Worm (Caenorhabditis elegans): ENCODE measurements around the gene C29A12.1.

The C29A12.1 gene

DNA sequence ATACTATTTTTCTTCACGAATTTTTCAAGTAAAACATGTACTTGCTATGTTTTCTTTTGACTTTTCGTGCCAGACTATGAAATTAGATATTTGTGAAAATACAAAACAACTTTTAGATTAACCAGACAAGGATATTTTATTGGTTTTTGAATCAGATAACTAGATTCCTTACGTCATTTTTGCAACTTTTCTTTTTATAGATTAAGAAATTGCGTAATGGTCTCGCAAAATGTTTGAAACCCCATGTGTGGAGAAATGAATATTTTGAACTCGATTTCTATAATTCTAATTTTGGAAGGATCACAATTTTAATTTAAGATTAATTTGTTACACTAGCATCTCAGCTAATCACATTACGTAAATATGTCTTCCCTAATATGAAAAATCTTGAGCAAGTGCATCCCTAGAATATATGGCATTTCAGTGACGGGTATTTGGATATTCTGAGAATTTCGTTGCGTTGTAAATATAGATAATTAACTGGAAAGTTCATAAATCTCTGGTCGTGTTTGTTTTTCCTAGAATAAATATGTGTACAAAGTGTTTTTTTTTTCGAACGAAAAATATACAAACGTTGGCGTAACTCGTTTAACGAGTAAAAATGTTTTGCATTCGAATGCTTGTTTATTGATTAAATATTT is 49.3 kb upstream of the C29A12.1 start:
- TF ChIP-seq tbx-9 (tag; optimal IDR thresholded peaks at IDR 0.05; ENCODE audit: borderline replicate concordance) (no peak), hlh-26 (GFP tag; conservative IDR thresholded peaks at IDR 0.05) (no peak), zfh-2 (GFP tag; conservative IDR thresholded peaks at IDR 0.05) (no peak)

DNA sequence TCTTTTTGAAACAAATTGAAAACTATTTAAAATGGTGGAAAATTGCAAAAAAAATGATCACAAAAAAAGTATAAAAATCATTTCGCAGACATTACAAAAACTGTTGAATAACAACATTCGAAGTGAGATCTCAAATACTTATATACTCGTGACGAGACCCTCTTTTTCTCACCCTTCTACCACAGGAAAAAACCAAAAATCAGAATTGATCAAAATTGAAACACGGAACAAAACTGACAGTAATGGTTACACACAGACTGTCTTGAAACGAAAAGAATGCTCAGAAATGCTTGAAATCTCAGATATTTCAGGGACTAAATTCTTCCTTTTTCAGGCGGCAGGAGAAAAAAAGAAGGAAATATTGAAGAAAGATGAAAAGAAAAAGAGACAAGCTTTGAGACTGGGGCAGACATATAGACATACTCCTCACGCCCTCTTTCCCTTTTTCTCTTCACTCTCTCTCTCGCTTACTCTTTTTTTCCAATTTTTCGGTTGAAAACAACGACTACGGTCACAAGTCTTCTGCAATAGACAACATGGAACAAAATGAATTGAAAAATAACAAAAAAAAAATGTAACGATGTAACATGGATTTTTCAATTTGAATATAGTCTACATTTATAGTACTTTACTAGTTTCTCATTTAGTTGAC is 48.5 kb upstream of the C29A12.1 start:
- TF ChIP-seq nhr-80 (tag; optimal IDR thresholded peaks at IDR 0.05) (peak; percentile 10), ceh-100 (GFP tag; IDR thresholded peaks at IDR 0.05) (no peak), F10E7.11 (tag; optimal IDR thresholded peaks at IDR 0.05) (no peak), ceh-27 (GFP tag; optimal IDR thresholded peaks at IDR 0.05) (peak; percentile 30), madf-3 (GFP tag; IDR thresholded peaks at IDR 0.05) (no peak), rec-8 (tag; optimal IDR thresholded peaks at IDR 0.05) (no peak), K12H6.12 (tag; optimal IDR thresholded peaks at IDR 0.05) (peak; percentile 40), ama-1 (optimal IDR thresholded peaks at IDR 0.05) (no peak), ama-1 (GFP tag; optimal IDR thresholded peaks at IDR 0.05) (no peak), B0019.2 (GFP tag; conservative IDR thresholded peaks at IDR 0.05) (no peak), mes-4 (tag; optimal IDR thresholded peaks at IDR 0.05) (no peak), sdz-38 (tag; optimal IDR thresholded peaks at IDR 0.05) (no peak), hmg-1.2 (GFP tag; IDR thresholded peaks at IDR 0.05) (no peak), ztf-22 (GFP tag; optimal IDR thresholded peaks at IDR 0.05) (no peak), cebp-1 (GFP tag; IDR thresholded peaks at IDR 0.05) (no peak), cebp-1 (tag; optimal IDR thresholded peaks at IDR 0.05) (peak; percentile 27), attf-5 (GFP tag; optimal IDR thresholded peaks at IDR 0.05) (peak; percentile 18), aptf-3 (GFP tag; IDR thresholded peaks at IDR 0.05) (no peak), hlh-12 (tag; optimal IDR thresholded peaks at IDR 0.05) (no peak)

DNA sequence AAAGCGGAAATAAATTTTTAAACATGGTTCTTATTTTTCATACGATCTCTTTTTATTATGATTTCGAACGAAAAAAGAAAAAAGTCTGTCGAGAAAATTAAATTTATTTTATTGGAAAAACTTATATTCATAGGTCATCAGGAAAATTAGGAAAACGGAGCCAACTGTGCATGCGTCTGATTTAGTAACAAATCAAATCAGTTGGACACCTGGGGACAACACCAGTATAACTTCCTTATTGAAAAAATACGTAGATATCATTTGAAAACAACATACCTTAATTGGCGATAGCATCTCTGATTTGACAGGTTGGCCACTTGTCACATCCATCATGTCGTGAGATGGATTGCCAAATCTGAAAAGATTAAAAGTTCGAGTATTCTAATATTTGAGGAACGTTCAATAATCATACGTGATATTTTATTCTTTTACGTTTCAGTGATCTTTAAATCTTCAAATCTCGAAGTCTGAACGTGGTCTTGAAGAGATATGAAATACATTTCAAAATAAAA is 47.3 kb upstream of the C29A12.1 start:
- TF ChIP-seq hsf-1 (GFP tag; IDR thresholded peaks at IDR 0.05) (no peak), T26A5.8 (tag; optimal IDR thresholded peaks at IDR 0.05) (no peak)

DNA sequence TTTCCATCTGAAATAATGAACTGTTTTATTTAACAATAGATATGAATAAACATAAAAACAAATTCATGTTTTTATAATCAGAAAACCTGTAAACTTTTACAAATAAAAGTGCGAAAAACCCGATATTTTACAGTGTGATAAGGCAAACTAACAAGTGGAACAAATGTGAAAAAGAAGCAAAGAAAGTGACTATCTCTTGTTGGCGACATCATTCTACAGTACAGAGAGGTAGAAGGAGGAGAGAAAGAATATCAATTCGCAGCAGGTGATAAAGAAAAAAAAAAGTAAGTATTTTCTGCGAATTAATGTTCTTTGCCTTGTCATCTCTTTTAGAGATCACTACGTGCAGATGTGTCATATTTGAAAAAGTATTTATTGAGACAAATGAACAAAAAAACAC is 46.5 kb upstream of the C29A12.1 start:
- TF ChIP-seq nhr-80 (tag; optimal IDR thresholded peaks at IDR 0.05) (peak; percentile 81), K12H6.12 (tag; optimal IDR thresholded peaks at IDR 0.05) (no peak), atf-7 (tag; optimal IDR thresholded peaks at IDR 0.05) (no peak), F33H1.4 (GFP tag; IDR thresholded peaks at IDR 0.05) (no peak), B0261.1 (tag; optimal IDR thresholded peaks at IDR 0.05) (no peak), nhr-27 (tag; optimal IDR thresholded peaks at IDR 0.05) (no peak)

DNA sequence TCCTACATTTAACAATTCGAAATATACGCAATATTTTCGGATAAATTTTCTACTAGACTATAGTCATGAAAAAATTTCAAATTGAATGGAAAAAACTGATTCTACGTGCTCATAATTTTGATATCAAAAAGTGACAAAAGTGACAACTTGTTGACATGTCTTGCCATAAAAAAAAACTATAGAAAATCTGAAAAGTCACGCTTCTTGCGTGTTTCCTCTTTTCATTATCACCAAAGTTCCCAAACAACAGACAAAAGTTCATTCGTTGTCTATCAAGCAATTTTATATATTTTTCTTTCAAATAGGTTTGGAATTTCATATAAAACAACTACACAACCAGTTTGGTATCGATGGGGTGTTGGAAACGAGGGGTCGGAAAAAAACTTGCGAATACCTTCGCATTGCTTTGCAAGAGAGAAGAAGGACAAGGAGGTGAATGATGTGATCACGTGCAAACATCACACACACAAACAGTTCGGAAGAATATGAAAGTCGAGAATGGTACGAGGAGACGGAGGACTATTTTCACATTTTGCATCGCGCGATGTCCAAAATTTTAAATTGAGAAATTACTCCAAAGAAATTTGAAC is 45.9 kb upstream of the C29A12.1 start:
- TF ChIP-seq madf-6 (GFP tag; IDR thresholded peaks at IDR 0.05) (no peak), madf-10 (tag; optimal IDR thresholded peaks at IDR 0.05) (no peak), F37B4.10 (GFP tag; IDR thresholded peaks at IDR 0.05) (no peak), hmg-1.2 (GFP tag; IDR thresholded peaks at IDR 0.05) (0 out of 2 replicates have a peak, but pooled peaks have one; percentile 16), ccch-3 (GFP tag; optimal IDR thresholded peaks at IDR 0.05) (no peak), mel-28 (tag; optimal IDR thresholded peaks at IDR 0.05; ENCODE audit: borderline replicate concordance) (no peak), nhr-90 (tag; optimal IDR thresholded peaks at IDR 0.05) (no peak), tbp1 (GFP tag; optimal IDR thresholded peaks at IDR 0.05) (no peak), rcor-1 (GFP tag; IDR thresholded peaks at IDR 0.05) (no peak), mxl-1 (tag; optimal IDR thresholded peaks at IDR 0.05) (no peak), ztf-6 (GFP tag; IDR thresholded peaks at IDR 0.05) (no peak), mes-4 (tag; optimal IDR thresholded peaks at IDR 0.05) (no peak), nhr-80 (tag; optimal IDR thresholded peaks at IDR 0.05) (peak; percentile 18), cebp-1 (GFP tag; IDR thresholded peaks at IDR 0.05) (no peak), cebp-1 (tag; optimal IDR thresholded peaks at IDR 0.05) (no peak), mcd-1 (GFP tag; IDR thresholded peaks at IDR 0.05) (no peak), ztf-28 (GFP tag; IDR thresholded peaks at IDR 0.05) (no peak), unc-62 (GFP tag; optimal IDR thresholded peaks at IDR 0.05) (peak; percentile 37), F57C9.4 (tag; optimal IDR thresholded peaks at IDR 0.05) (no peak)

All from whole organism, young adult.